Fruit fly (Drosophila melanogaster): Measurements from ENCODE around the gene CG3625.

Gene CG3625

dm6 chr2L:291657-292056 lies at the start of gene CG3625:
Gene CG3625 (minus strand): TSS chr2L:291795.
- no peak for TF ChIP-seq HLH106 (tag; optimal IDR thresholded peaks at IDR 0.05)
- no peak for TF ChIP-seq br (GFP tag; optimal IDR thresholded peaks at IDR 0.05)
- TF ChIP-seq Hr78 (GFP tag; optimal IDR thresholded peaks at IDR 0.05), result no peak
- no peak for TF ChIP-seq Rel (GFP tag; optimal IDR thresholded peaks at IDR 0.05)
- TF ChIP-seq Rel (tag; optimal IDR thresholded peaks at IDR 0.05), result no peak
- no peak for TF ChIP-seq sv (GFP tag; optimal IDR thresholded peaks at IDR 0.05)
- TF ChIP-seq tai (GFP tag; optimal IDR thresholded peaks at IDR 0.05), result no peak
- no peak for TF ChIP-seq usp (GFP tag; optimal IDR thresholded peaks at IDR 0.05)
- TF ChIP-seq foxo (GFP tag; optimal IDR thresholded peaks at IDR 0.05), result no peak
- no peak for TF ChIP-seq Abd-B (GFP tag; optimal IDR thresholded peaks at IDR 0.05)
- TF ChIP-seq rgr (GFP tag; optimal IDR thresholded peaks at IDR 0.05), result no peak
- TF ChIP-seq dmrt93B (GFP tag; optimal IDR thresholded peaks at IDR 0.05), result no peak
- TF ChIP-seq Hr83 (GFP tag; optimal IDR thresholded peaks at IDR 0.05; ENCODE audit: poor library complexity, severe bottlenecking), result no peak
- TF ChIP-seq Vsx2 (GFP tag; optimal IDR thresholded peaks at IDR 0.05; ENCODE audit: partially characterized antibody), result no peak
- no peak for TF ChIP-seq OdsH (GFP tag; optimal IDR thresholded peaks at IDR 0.05)
- TF ChIP-seq Mio (GFP tag; optimal IDR thresholded peaks at IDR 0.05), result no peak
- no peak for TF ChIP-seq Hnf4 (GFP tag; optimal IDR thresholded peaks at IDR 0.05)

DNA sequence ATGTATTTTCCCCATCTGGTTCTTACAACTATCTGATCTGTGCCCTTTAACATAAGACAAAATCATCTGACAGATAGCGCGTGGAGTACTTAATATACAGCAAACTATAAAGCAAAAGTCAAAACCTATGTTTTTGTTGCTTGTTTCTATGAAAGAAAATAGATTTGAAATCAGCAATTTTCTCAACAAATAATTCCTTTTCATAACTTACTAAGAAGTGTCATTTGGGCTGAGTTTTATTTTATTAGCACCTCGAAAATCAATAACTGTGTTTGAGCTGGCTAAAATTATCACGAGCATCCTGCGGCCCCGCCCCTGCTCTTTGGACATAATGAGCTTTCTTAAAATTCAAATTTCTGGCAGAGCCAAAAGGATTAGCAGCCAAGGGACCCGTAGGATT lies 40.6 kb upstream of the CG3625 start, which contains the start of gene CG31921:
TSS of gene CG31921 (minus strand) at position 101 of the 400 bp plus-strand sequence.
- TF ChIP-seq CG9705 (GFP tag; optimal IDR thresholded peaks at IDR 0.05), result no peak
- no peak for TF ChIP-seq Sp1 (GFP tag; optimal IDR thresholded peaks at IDR 0.05)
- TF ChIP-seq brk (GFP tag; optimal IDR thresholded peaks at IDR 0.05), result no peak
- no peak for TF ChIP-seq sage (GFP tag; optimal IDR thresholded peaks at IDR 0.05)
- no peak for TF ChIP-seq Vsx2 (GFP tag; optimal IDR thresholded peaks at IDR 0.05; ENCODE audit: partially characterized antibody)
- TF ChIP-seq Abd-B (GFP tag; optimal IDR thresholded peaks at IDR 0.05), result no peak
- no peak for TF ChIP-seq Dif (GFP tag; optimal IDR thresholded peaks at IDR 0.05; ENCODE audit: partially characterized antibody)
- TF ChIP-seq psq (GFP tag; optimal IDR thresholded peaks at IDR 0.05), result no peak

DNA sequence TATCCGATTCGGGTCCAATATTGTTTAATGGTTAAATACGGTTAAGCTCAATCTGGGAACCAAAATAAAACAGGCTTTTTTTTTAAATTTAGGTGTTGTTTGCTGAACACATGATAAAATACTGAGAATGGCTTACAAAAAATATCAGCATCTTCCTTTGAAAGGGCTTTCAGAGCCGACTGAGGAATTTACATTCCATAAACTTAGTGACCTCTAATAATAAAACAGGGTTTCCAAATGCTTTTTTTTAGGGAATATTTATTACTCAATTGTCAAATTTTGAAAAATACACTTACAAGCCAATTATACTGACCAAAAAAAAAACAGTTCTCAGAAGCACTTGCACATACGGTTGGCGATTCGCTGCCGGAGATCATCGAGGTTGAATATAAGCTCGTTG lies 38.1 kb upstream of the CG3625 start, which contains the start of gene CG43755:
TSS of gene CG43755 (minus strand) at position 101 of the 400 bp plus-strand sequence.
- TF ChIP-seq pan (optimal IDR thresholded peaks at IDR 0.05) (no peak), CG9705 (GFP tag; optimal IDR thresholded peaks at IDR 0.05) (no peak), fru (GFP tag; optimal IDR thresholded peaks at IDR 0.05) (no peak), sage (GFP tag; optimal IDR thresholded peaks at IDR 0.05) (no peak), Hr78 (GFP tag; optimal IDR thresholded peaks at IDR 0.05) (no peak), CG32264 (GFP tag; optimal IDR thresholded peaks at IDR 0.05) (no peak)

- no peak for TF ChIP-seq rgr (GFP tag; optimal IDR thresholded peaks at IDR 0.05)
- TF ChIP-seq psq (GFP tag; optimal IDR thresholded peaks at IDR 0.05), result no peak
- TF ChIP-seq jim (GFP tag; optimal IDR thresholded peaks at IDR 0.05), result no peak
- TF ChIP-seq Mio (GFP tag; optimal IDR thresholded peaks at IDR 0.05), result no peak
- no peak for TF ChIP-seq Dfd (GFP tag; optimal IDR thresholded peaks at IDR 0.05)
- TF ChIP-seq br (GFP tag; optimal IDR thresholded peaks at IDR 0.05), result no peak
- TF ChIP-seq Hr78 (GFP tag; optimal IDR thresholded peaks at IDR 0.05), result no peak
- no peak for TF ChIP-seq N (GFP tag; optimal IDR thresholded peaks at IDR 0.05)
- no peak for TF ChIP-seq ey (GFP tag; optimal IDR thresholded peaks at IDR 0.05)
- TF ChIP-seq sage (GFP tag; optimal IDR thresholded peaks at IDR 0.05), result no peak
Measured at dm6 chr2L:322915-323314, 31.3 kb upstream of the CG3625 start.

DNA sequence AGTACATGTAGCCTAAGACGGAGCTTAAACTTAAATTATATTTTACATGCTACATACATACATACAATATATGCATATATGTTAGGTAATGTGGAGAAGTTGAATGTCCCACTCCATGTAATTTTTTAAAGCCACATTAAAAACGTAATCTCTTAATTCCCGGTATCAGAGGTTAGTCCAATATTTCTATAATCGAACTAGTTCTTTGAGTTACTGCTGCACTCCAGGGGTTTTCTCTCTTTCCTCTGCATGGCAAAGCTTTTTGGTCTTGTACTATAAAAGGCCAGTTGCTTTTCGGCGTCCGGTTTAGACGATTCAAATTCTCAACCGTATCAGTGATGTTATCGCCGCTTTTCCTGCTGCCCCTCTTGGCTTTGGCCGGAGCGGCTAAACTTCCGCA lies 30.2 kb upstream of the CG3625 start, which contains the start of gene CG33127:
TSS of gene CG33127 (plus strand) at position 309 of the 400 bp plus-strand sequence.
- TF ChIP-seq Abd-B (GFP tag; optimal IDR thresholded peaks at IDR 0.05), result no peak
- no peak for TF ChIP-seq sage (GFP tag; optimal IDR thresholded peaks at IDR 0.05)
- no peak for TF ChIP-seq fru (GFP tag; optimal IDR thresholded peaks at IDR 0.05)
- no peak for TF ChIP-seq woc (GFP tag; optimal IDR thresholded peaks at IDR 0.05)
- TF ChIP-seq Vsx2 (GFP tag; optimal IDR thresholded peaks at IDR 0.05; ENCODE audit: partially characterized antibody), result no peak
- TF ChIP-seq lola (GFP tag; optimal IDR thresholded peaks at IDR 0.05), result no peak
- no peak for TF ChIP-seq OdsH (GFP tag; optimal IDR thresholded peaks at IDR 0.05)
- TF ChIP-seq h (GFP tag; optimal IDR thresholded peaks at IDR 0.05), result no peak
- no peak for TF ChIP-seq CrebA (GFP tag; optimal IDR thresholded peaks at IDR 0.05; ENCODE audit: borderline replicate concordance)
- no peak for TF ChIP-seq sv (GFP tag; optimal IDR thresholded peaks at IDR 0.05)
- no peak for TF ChIP-seq Dfd (GFP tag; optimal IDR thresholded peaks at IDR 0.05)
- TF ChIP-seq dmrt93B (GFP tag; optimal IDR thresholded peaks at IDR 0.05), result no peak
- no peak for TF ChIP-seq Rel (GFP tag; optimal IDR thresholded peaks at IDR 0.05)
- no peak for TF ChIP-seq Rel (tag; optimal IDR thresholded peaks at IDR 0.05)

All from whole organism, wandering third instar larva.